Worm (Caenorhabditis elegans) whole organism, L4 larva: Measurements from ENCODE around the gene pgp-11.

Experiments
- jun-1 ChIP-seq: fragments of 150-350 bp; optimal IDR thresholded peaks from 2 replicates; lab custom pipeline; 2014; ENCODE audit warnings: missing biosample characterization, missing genetic modification reagents, missing genetic modification characterization
- nhr-10 ChIP-seq: fragments of 150-350 bp; optimal IDR thresholded peaks from 2 replicates; lab custom pipeline; 2014; ENCODE audit warnings: missing biosample characterization, missing genetic modification characterization
- nhr-102 ChIP-seq: sonication (generic microtip); optimal IDR thresholded peaks from 2 replicates; lab custom pipeline; 2016; ENCODE audit warnings: mild to moderate bottlenecking, missing genetic modification characterization, moderate library complexity, missing compliant biosample characterization
- nhr-76 ChIP-seq: fragments of 150-350 bp; optimal IDR thresholded peaks from 2 replicates; lab custom pipeline; 2014; ENCODE audit warnings: missing biosample characterization, missing genetic modification characterization
- snpc-4 ChIP-seq: fragments of 150-350 bp; optimal IDR thresholded peaks from 2 replicates; lab custom pipeline; 2014; ENCODE audit warnings: missing biosample characterization, missing genetic modification characterization
- unc-62 ChIP-seq, 3 experiments: fragments of 150-350 bp in 1 of 3; sonication (generic microtip); optimal IDR thresholded peaks in 2 of 3; peaks in 1 of 3; 1 replicate in 1 of 3; 2 replicates in 2 of 3; lab custom pipeline; 2014 to 2017; ENCODE audit warnings: missing biosample characterization in 3 of 3, missing genetic modification characterization in 3 of 3, missing genetic modification reagents in 3 of 3, missing genotype in 1 of 3
- ztf-11 ChIP-seq: fragments of 150-350 bp; optimal IDR thresholded peaks from 2 replicates; lab custom pipeline; 2014; ENCODE audit warnings: missing biosample characterization, missing genetic modification characterization

DNA sequence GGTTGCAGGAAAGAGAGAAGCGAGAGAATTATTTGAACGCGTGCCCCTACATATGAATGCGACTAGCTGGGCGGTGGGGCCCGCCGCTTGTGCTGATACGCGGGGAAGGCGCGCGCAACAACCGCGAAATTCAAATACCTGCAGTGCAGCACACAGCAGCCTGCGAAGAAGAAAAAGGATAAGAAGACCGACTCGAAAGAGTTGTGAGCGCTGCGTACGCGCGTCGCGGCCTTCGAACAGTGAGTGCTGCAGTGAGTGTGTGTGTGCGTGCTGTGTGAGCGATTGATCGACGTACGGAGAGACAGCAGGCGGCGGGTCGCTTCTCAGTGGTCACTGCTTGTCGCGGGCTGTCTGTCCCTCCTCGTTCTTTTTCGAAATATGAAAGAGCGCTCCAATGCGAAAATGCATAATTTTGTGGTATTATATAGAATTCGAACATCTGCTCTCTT is 24.2 kb upstream of the pgp-11 start:
- TF ChIP-seq nhr-10 (tag; lab: Kevin White, UChicago) (no peak), jun-1 (tag; lab: Kevin White, UChicago) (peak; percentile 67), unc-62 (GFP tag; optimal IDR thresholded peaks at IDR 0.05 in 1 of 2; lab: Kevin White, UChicago) (peak in 1 of 2 experiments; percentile 99), unc-62 (tag; optimal IDR thresholded peaks at IDR 0.05; lab: Kevin White, UChicago) (no peak), nhr-102 (tag; lab: Kevin White, UChicago) (peak; percentile 65), nhr-76 (no peak), ztf-11 (tag; lab: Kevin White, UChicago) (no peak), snpc-4 (tag; lab: Kevin White, UChicago) (no peak)
